Worm (Caenorhabditis elegans) whole organism, L2 larva: ENCODE results near the gene gipc-2.

ENCODE experiments used
- lsy-2 ChIP-seq, 2 experiments: fragments of 150-350 bp in 1 of 2; sonication (generic microtip) in 1 of 2; optimal IDR thresholded peaks; 2 replicates each; lab custom pipeline; 2014 to 2017; ENCODE audit warnings: missing biosample characterization in 2 of 2, missing genetic modification characterization in 2 of 2
- sem-4 ChIP-seq: fragments of 150-350 bp; optimal IDR thresholded peaks from 2 replicates; lab custom pipeline; 2014; ENCODE audit warnings: missing biosample characterization, missing genetic modification reagents, missing genetic modification characterization
- zag-1 ChIP-seq: fragments of 150-350 bp; optimal IDR thresholded peaks from 2 replicates; lab custom pipeline; 2014; ENCODE audit warnings: missing biosample characterization, missing genetic modification characterization

- TF ChIP-seq lsy-2 (tag; optimal IDR thresholded peaks at IDR 0.05; lab: Kevin White, UChicago) (peak in 1 of 2 experiments; percentile 9), zag-1 (tag; lab: Kevin White, UChicago) (no peak), sem-4 (tag; lab: Kevin White, UChicago) (no peak)
These were observed 19.7 kb downstream of the gipc-2 start for ce11 chrIV:10007758-10008157.
